Worm (Caenorhabditis elegans) whole organism, L4/young adult: ENCODE data around the gene F44E5.5.

Experiments used
- W03F9.2 ChIP-seq: fragments of 150-350 bp; optimal IDR thresholded peaks from 2 replicates; lab custom pipeline; 2014; ENCODE audit warnings: missing biosample characterization, missing genetic modification characterization
- him-1 ChIP-seq: sonication (generic microtip); optimal IDR thresholded peaks from 2 replicates; lab custom pipeline; 2016; ENCODE audit warnings: missing genotype, missing genetic modification reagents, missing genetic modification characterization, missing compliant biosample characterization

ce11 chrII:11720102-11720501 is 39.4 kb upstream of the F44E5.5 start, which contains the start of gene F13D12.3:
- TF ChIP-seq him-1, result no peak
- no peak for TF ChIP-seq W03F9.2
